Worm (Caenorhabditis elegans): ENCODE measurements around the gene egl-4.

egl-4 gene

ce11 chrIV:1834242-1834641 lies 13.6 kb upstream of the egl-4 start, which contains the start of gene ccm-2:
Gene ccm-2 (plus strand): TSS chrIV:1834628.
- TF ChIP-seq hlh-6 (tag; optimal IDR thresholded peaks at IDR 0.05): no peak
- peak; percentile 35 for TF ChIP-seq elt-2 (tag; optimal IDR thresholded peaks at IDR 0.05)

ce11 chrIV:1834972-1835371 lies 12.9 kb upstream of the egl-4 start:
- TF ChIP-seq pros-1 (tag; optimal IDR thresholded peaks at IDR 0.05) (no peak), F13H6.1 (tag; optimal IDR thresholded peaks at IDR 0.05) (no peak), elt-4 (tag; optimal IDR thresholded peaks at IDR 0.05) (no peak), ceh-48 (tag; optimal IDR thresholded peaks at IDR 0.05) (no peak), ceh-9 (tag; optimal IDR thresholded peaks at IDR 0.05) (no peak), fkh-10 (GFP tag; optimal IDR thresholded peaks at IDR 0.05) (no peak), ceh-31 (tag; optimal IDR thresholded peaks at IDR 0.05) (no peak), ceh-45 (GFP tag; IDR thresholded peaks at IDR 0.05) (no peak), ceh-30 (tag; optimal IDR thresholded peaks at IDR 0.05) (no peak), unc-42 (tag; optimal IDR thresholded peaks at IDR 0.05) (no peak), pha-2 (tag; optimal IDR thresholded peaks at IDR 0.05) (no peak)

- TF ChIP-seq tbx-7 (tag; optimal IDR thresholded peaks at IDR 0.05) (no peak), pha-2 (tag; optimal IDR thresholded peaks at IDR 0.05) (no peak), nhr-232 (tag; optimal IDR thresholded peaks at IDR 0.05) (no peak), mec-3 (tag; optimal IDR thresholded peaks at IDR 0.05; ENCODE audit: borderline replicate concordance) (no peak), zip-5 (tag; optimal IDR thresholded peaks at IDR 0.05) (no peak), nhr-11 (tag; optimal IDR thresholded peaks at IDR 0.05) (no peak), ztf-16 (tag; optimal IDR thresholded peaks at IDR 0.05) (no peak), ahr-1 (tag; optimal IDR thresholded peaks at IDR 0.05) (no peak), gmeb-2 (tag; optimal IDR thresholded peaks at IDR 0.05) (no peak), ceh-31 (tag; optimal IDR thresholded peaks at IDR 0.05) (no peak), pag-3 (tag; optimal IDR thresholded peaks at IDR 0.05; ENCODE audit: borderline replicate concordance) (no peak), ref-2 (tag; optimal IDR thresholded peaks at IDR 0.05) (no peak), ceh-22 (tag; optimal IDR thresholded peaks at IDR 0.05) (no peak), ama-1 (optimal IDR thresholded peaks at IDR 0.05) (no peak), ceh-34 (tag; optimal IDR thresholded peaks at IDR 0.05) (no peak), unc-86 (tag; optimal IDR thresholded peaks at IDR 0.05) (no peak), C08G9.2 (tag; optimal IDR thresholded peaks at IDR 0.05) (no peak), syd-9 (tag; optimal IDR thresholded peaks at IDR 0.05) (no peak), ceh-2 (tag; optimal IDR thresholded peaks at IDR 0.05) (no peak), dve-1 (tag; optimal IDR thresholded peaks at IDR 0.05) (peak; percentile 44), elt-2 (tag; optimal IDR thresholded peaks at IDR 0.05) (peak; percentile 74), unc-3 (GFP tag; conservative IDR thresholded peaks at IDR 0.05) (no peak), unc-3 (tag; optimal IDR thresholded peaks at IDR 0.05) (no peak), ceh-30 (tag; optimal IDR thresholded peaks at IDR 0.05) (no peak), hlh-30 (tag; optimal IDR thresholded peaks at IDR 0.05; ENCODE audit: insufficient read depth) (no peak), fkh-6 (tag; optimal IDR thresholded peaks at IDR 0.05) (no peak), unc-55 (GFP tag; optimal IDR thresholded peaks at IDR 0.05) (peak; percentile 11), sox-4 (tag; optimal IDR thresholded peaks at IDR 0.05) (no peak), lim-6 (tag; optimal IDR thresholded peaks at IDR 0.05) (no peak), madf-2 (tag; optimal IDR thresholded peaks at IDR 0.05) (no peak), odd-2 (tag; optimal IDR thresholded peaks at IDR 0.05) (no peak), eyg-1 (tag; optimal IDR thresholded peaks at IDR 0.05) (no peak), ceh-48 (tag; optimal IDR thresholded peaks at IDR 0.05) (no peak), ttx-3 (tag; optimal IDR thresholded peaks at IDR 0.05) (no peak), dmd-4 (tag; optimal IDR thresholded peaks at IDR 0.05; ENCODE audit: borderline replicate concordance) (no peak), ceh-14 (tag; optimal IDR thresholded peaks at IDR 0.05) (no peak), tbx-2 (tag; optimal IDR thresholded peaks at IDR 0.05) (peak; percentile 20), ets-4 (tag; optimal IDR thresholded peaks at IDR 0.05) (no peak), sdc-2 (tag; optimal IDR thresholded peaks at IDR 0.05) (no peak), unc-42 (tag; optimal IDR thresholded peaks at IDR 0.05) (no peak), hlh-8 (tag; optimal IDR thresholded peaks at IDR 0.05) (no peak), nfya-1 (tag; optimal IDR thresholded peaks at IDR 0.05) (peak; percentile 25)
Measured at ce11 chrIV:1837134-1837533, 10.7 kb upstream of the egl-4 start.
